Worm (Caenorhabditis elegans) whole organism, L4/young adult: ENCODE results near the gene srx-95.

Source experiments
- dao-5 ChIP-seq: sonication (generic microtip); optimal IDR thresholded peaks from 2 replicates; lab custom pipeline; 2016; ENCODE audit warnings: missing genotype, missing genetic modification characterization, moderate library complexity, missing compliant biosample characterization
- him-1 ChIP-seq: sonication (generic microtip); optimal IDR thresholded peaks from 2 replicates; lab custom pipeline; 2016; ENCODE audit warnings: missing genotype, missing genetic modification reagents, missing genetic modification characterization, missing compliant biosample characterization

ce11 chrII:6752850-6753249, 1.7 kb downstream of the srx-95 start, which contains the start of gene F41G3.21:
- TF ChIP-seq him-1 (tag; lab: Kevin White, UChicago) (no peak), dao-5 (tag; lab: Kevin White, UChicago) (no peak)
